Worm (Caenorhabditis elegans): ENCODE measurements around the gene F36D3.14.

DNA sequence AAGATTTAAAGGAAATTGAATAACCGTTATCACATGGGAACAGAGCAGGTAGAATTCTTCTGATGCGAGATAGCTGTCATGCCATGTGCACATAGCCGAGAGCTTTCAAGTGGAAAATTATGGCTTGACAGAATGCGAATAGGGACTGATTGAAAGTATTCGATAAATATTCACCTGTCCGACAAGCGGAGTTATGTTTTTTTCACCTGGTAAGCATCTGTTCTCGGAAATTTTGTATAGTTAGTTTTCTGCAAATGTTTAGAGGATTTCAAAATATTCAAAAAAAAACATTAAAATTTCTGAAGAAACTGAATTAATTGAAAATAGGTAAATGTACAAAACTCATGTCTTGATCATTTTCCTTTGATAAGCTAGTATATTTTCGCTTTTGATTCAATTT, 5.6 kb downstream of the F36D3.14 start, which contains the start of gene srh-136:
- TF ChIP-seq tbx-37 (GFP tag; conservative IDR thresholded peaks at IDR 0.05) (no peak), F13C5.2 (tag; optimal IDR thresholded peaks at IDR 0.05) (no peak), flt-1 (GFP tag; IDR thresholded peaks at IDR 0.05) (no peak), hnd-1 (tag; optimal IDR thresholded peaks at IDR 0.05) (no peak), aly-1 (tag; optimal IDR thresholded peaks at IDR 0.05) (no peak), tra-4 (tag; optimal IDR thresholded peaks at IDR 0.05) (no peak), ama-1 (optimal IDR thresholded peaks at IDR 0.05) (no peak), scrt-1 (GFP tag; IDR thresholded peaks at IDR 0.05) (no peak), tbx-11 (GFP tag; IDR thresholded peaks at IDR 0.05) (no peak), ceh-13 (GFP tag; optimal IDR thresholded peaks at IDR 0.05) (no peak)
